Worm (Caenorhabditis elegans) whole organism, early embryonic: ENCODE data around the gene F55G11.1.

ENCODE experiments used
- ama-1 ChIP-seq: fragments of 150-350 bp; optimal IDR thresholded peaks from 2 replicates; lab custom pipeline; 2014
- flt-1 ChIP-seq: fragments of 200-800 bp; sonication (Bioruptor generic); IDR thresholded peaks from 2 replicates; pipeline ENCODE4 v1.3.6; 2022; ENCODE audit warnings: missing genetic modification characterization, missing compliant biosample characterization
- hmg-4 ChIP-seq: fragments of 200-800 bp; sonication (Bioruptor generic); optimal IDR thresholded peaks from 2 replicates; lab custom pipeline; 2018; ENCODE audit warnings: mild to moderate bottlenecking, missing genetic modification characterization, missing compliant biosample characterization

DNA sequence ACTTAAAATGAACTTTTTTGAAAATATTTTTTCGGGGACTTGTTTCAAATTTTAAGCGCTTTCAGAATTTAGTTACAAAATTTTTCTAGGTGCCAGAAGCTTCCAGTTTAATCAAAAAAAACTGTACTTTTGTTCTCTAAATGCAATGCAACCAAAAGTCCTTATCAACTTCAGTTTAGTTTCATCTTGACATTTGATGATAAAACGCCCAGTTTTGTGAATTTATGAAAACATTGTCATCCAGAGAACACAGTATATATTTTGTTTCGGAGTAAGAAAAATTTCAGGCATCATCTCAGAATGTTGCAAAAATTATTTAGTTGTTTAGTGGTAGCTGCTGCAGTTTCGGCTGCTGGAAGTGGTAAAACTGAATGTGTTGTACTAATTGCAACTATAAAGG is 11.3 kb upstream of the F55G11.1 start, which contains the start of gene F55G11.6:
- TF ChIP-seq ama-1 (lab: Kevin White, UChicago) (no peak), flt-1 (GFP tag; lab: Robert Waterston, UW) (no peak), hmg-4 (no peak)
